Worm (Caenorhabditis elegans) whole organism, early embryonic: ENCODE measurements around the gene srh-292.

Source experiments
- B0310.2 ChIP-seq: sonication (generic microtip); optimal IDR thresholded peaks from 2 replicates; lab custom pipeline; 2016; ENCODE audit warnings: mild to moderate bottlenecking, missing genetic modification characterization, missing compliant biosample characterization
- F13C5.2 ChIP-seq: sonication (generic microtip); optimal IDR thresholded peaks from 2 replicates; lab custom pipeline; 2017; ENCODE audit warnings: mild to moderate bottlenecking, missing genetic modification characterization, inconsistent platforms, missing compliant biosample characterization
- aly-1 ChIP-seq: sonication (generic microtip); optimal IDR thresholded peaks from 2 replicates; lab custom pipeline; 2016; ENCODE audit warnings: missing genetic modification characterization, missing compliant biosample characterization
- ama-1 ChIP-seq: fragments of 150-350 bp; optimal IDR thresholded peaks from 2 replicates; lab custom pipeline; 2014
- ceh-13 ChIP-seq: fragments of 200-800 bp; sonication (Bioruptor generic); optimal IDR thresholded peaks from 2 replicates; lab custom pipeline; 2018; ENCODE audit warnings: mild to moderate bottlenecking, missing genetic modification characterization, missing compliant biosample characterization
- ceh-36 ChIP-seq: sonication (generic microtip); optimal IDR thresholded peaks from 2 replicates; lab custom pipeline; 2016; ENCODE audit warnings: missing genetic modification characterization, inconsistent platforms, missing compliant biosample characterization
- ets-7 ChIP-seq: sonication (generic microtip); optimal IDR thresholded peaks from 2 replicates; lab custom pipeline; 2016; ENCODE audit warnings: missing genotype, missing genetic modification characterization, missing compliant biosample characterization
- flt-1 ChIP-seq: fragments of 200-800 bp; sonication (Bioruptor generic); IDR thresholded peaks from 2 replicates; pipeline ENCODE4 v1.3.6; 2022; ENCODE audit warnings: missing genetic modification characterization, missing compliant biosample characterization
- hmbx-1 ChIP-seq: sonication (generic microtip); optimal IDR thresholded peaks from 2 replicates; lab custom pipeline; 2016; ENCODE audit warnings: mild to moderate bottlenecking, missing genetic modification characterization, missing compliant biosample characterization
- hmg-4 ChIP-seq: fragments of 200-800 bp; sonication (Bioruptor generic); optimal IDR thresholded peaks from 2 replicates; lab custom pipeline; 2018; ENCODE audit warnings: mild to moderate bottlenecking, missing genetic modification characterization, missing compliant biosample characterization
- hnd-1 ChIP-seq: sonication (generic microtip); optimal IDR thresholded peaks from 2 replicates; lab custom pipeline; 2016; ENCODE audit warnings: missing genetic modification characterization, missing compliant biosample characterization
- pes-1 ChIP-seq: fragments of 200-800 bp; sonication (Bioruptor generic); IDR thresholded peaks from 2 replicates; pipeline ENCODE4 v1.3.6; 2022; ENCODE audit warnings: missing genetic modification reagents, missing genetic modification characterization, missing compliant biosample characterization
- scrt-1 ChIP-seq: fragments of 200-800 bp; sonication (Bioruptor generic); IDR thresholded peaks from 2 replicates; pipeline ENCODE4 v1.3.6; 2022; ENCODE audit warnings: missing genetic modification characterization, missing compliant biosample characterization
- sea-1 ChIP-seq: fragments of 200-800 bp; sonication (Bioruptor generic); conservative IDR thresholded peaks from 2 replicates; pipeline ENCODE4 v1.3.6; 2022; ENCODE audit warnings: missing genetic modification characterization, missing compliant biosample characterization
- tbx-11 ChIP-seq: fragments of 200-800 bp; sonication (Bioruptor generic); IDR thresholded peaks from 2 replicates; pipeline ENCODE4 v1.3.6; 2022; ENCODE audit warnings: missing genetic modification characterization, missing compliant biosample characterization
- tbx-37 ChIP-seq: fragments of 200-800 bp; sonication (Bioruptor generic); conservative IDR thresholded peaks from 2 replicates; pipeline ENCODE4 v1.3.6; 2022; ENCODE audit warnings: missing genetic modification reagents, missing genetic modification characterization, missing compliant biosample characterization
- tra-4 ChIP-seq: sonication (generic microtip); optimal IDR thresholded peaks from 2 replicates; lab custom pipeline; 2017; ENCODE audit warnings: missing genetic modification characterization, missing compliant biosample characterization

srh-292 gene

DNA sequence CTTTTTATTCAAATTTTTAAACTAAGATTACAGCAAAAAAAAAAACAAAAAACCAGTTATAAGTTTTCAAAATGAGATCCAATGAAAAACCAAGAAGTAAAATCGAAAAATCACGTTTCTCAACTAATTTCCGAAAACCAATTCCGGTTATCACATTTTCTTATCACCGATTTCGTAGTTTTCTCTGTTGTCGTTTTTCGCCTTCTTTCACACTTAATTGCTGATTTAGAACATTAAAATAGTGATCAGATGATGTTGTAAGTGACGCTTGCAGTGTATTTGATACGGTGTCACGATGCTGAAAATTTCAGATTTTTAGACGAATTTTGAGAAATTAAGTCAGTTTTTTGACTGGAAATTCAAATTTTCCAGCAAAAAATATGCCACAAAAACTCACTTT, 22.3 kb upstream of the srh-292 start:
- no peak for TF ChIP-seq tbx-11 (GFP tag; lab: Robert Waterston, UW)
- no peak for TF ChIP-seq ets-7 (tag; lab: Kevin White, UChicago)
- no peak for TF ChIP-seq hnd-1 (tag; lab: Kevin White, UChicago)
- no peak for TF ChIP-seq hmbx-1 (tag; lab: Kevin White, UChicago)
- no peak for TF ChIP-seq tbx-37 (GFP tag; lab: Robert Waterston, UW)
- TF ChIP-seq B0310.2 (tag; lab: Kevin White, UChicago), result no peak
- no peak for TF ChIP-seq scrt-1 (GFP tag; lab: Robert Waterston, UW)
- no peak for TF ChIP-seq hmg-4 (GFP tag; lab: Kevin White, UChicago)
- TF ChIP-seq F13C5.2 (tag; lab: Kevin White, UChicago), result no peak
- TF ChIP-seq ceh-36 (tag; lab: Kevin White, UChicago), result no peak
- no peak for TF ChIP-seq ama-1 (lab: Kevin White, UChicago)
- no peak for TF ChIP-seq aly-1 (tag; lab: Kevin White, UChicago)
- no peak for TF ChIP-seq tra-4 (tag; lab: Kevin White, UChicago)
- TF ChIP-seq flt-1, result no peak
- TF ChIP-seq ceh-13 (GFP tag; lab: Kevin White, UChicago), result no peak
- TF ChIP-seq pes-1, result no peak
- TF ChIP-seq sea-1, result no peak

DNA sequence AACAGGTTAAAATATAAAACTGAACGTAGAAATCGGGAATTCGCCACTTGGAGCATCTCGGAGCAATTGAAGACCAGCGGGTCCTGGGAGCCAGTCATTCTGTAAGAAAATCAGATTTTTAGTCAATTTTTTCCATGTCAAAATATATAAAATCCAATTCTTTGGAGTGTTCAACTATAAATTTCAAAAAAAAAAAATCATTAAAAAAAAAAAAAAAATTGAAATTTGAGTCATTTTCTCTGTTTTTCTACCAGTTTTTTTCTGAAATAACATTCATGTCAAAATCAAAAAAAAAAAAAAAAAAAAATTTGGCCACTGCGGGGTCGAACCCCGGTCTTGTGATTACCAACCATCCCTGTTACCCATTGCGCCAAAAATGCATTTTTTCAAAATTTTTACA, 19.0 kb upstream of the srh-292 start, which contains the start of gene srab-12:
TSS of gene srab-12 (minus strand) at position 101 of the 400 bp plus-strand sequence.
- no peak for TF ChIP-seq hnd-1 (tag; lab: Kevin White, UChicago)
- no peak for TF ChIP-seq ceh-13 (GFP tag; lab: Kevin White, UChicago)
- TF ChIP-seq tbx-37 (GFP tag; lab: Robert Waterston, UW), result no peak
- no peak for TF ChIP-seq F13C5.2 (tag; lab: Kevin White, UChicago)
- TF ChIP-seq ets-7 (tag; lab: Kevin White, UChicago), result no peak
- no peak for TF ChIP-seq ceh-36 (tag; lab: Kevin White, UChicago)
- no peak for TF ChIP-seq flt-1
- TF ChIP-seq tra-4 (tag; lab: Kevin White, UChicago), result no peak
- TF ChIP-seq hmbx-1 (tag; lab: Kevin White, UChicago), result no peak
- TF ChIP-seq ama-1 (lab: Kevin White, UChicago), result no peak
- no peak for TF ChIP-seq pes-1
- TF ChIP-seq tbx-11 (GFP tag; lab: Robert Waterston, UW), result no peak
- no peak for TF ChIP-seq hmg-4 (GFP tag; lab: Kevin White, UChicago)
- no peak for TF ChIP-seq scrt-1 (GFP tag; lab: Robert Waterston, UW)
- TF ChIP-seq sea-1, result no peak
- no peak for TF ChIP-seq aly-1 (tag; lab: Kevin White, UChicago)
- TF ChIP-seq B0310.2 (tag; lab: Kevin White, UChicago), result no peak

DNA sequence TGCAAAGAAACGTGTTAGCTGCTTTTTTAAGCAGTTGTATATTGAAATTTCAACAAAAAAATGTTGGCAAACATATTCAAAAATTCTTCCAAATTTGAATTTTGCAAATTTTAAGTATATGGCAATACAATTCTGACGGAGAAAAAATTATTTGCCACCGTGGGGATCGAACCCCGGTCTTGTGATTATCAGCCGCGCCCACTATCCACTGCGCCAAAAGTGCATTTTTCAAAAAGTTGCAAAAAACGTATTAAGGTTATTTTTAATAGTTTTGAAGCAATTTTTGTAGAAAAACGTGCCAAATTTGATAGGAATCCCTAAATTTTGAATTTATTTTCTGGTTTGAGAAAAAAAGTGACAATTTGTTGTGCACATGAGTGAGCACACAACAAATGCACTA, 18.2 kb upstream of the srh-292 start:
- TF ChIP-seq ceh-13 (GFP tag; lab: Kevin White, UChicago), result no peak
- TF ChIP-seq hnd-1 (tag; lab: Kevin White, UChicago), result no peak
- TF ChIP-seq ama-1 (lab: Kevin White, UChicago), result no peak
- no peak for TF ChIP-seq hmg-4 (GFP tag; lab: Kevin White, UChicago)
- TF ChIP-seq tbx-11 (GFP tag; lab: Robert Waterston, UW), result no peak
- no peak for TF ChIP-seq B0310.2 (tag; lab: Kevin White, UChicago)
- TF ChIP-seq tbx-37 (GFP tag; lab: Robert Waterston, UW), result no peak
- TF ChIP-seq flt-1, result no peak
- no peak for TF ChIP-seq sea-1
- no peak for TF ChIP-seq ceh-36 (tag; lab: Kevin White, UChicago)
- TF ChIP-seq ets-7 (tag; lab: Kevin White, UChicago), result no peak
- TF ChIP-seq scrt-1 (GFP tag; lab: Robert Waterston, UW), result no peak
- no peak for TF ChIP-seq tra-4 (tag; lab: Kevin White, UChicago)
- no peak for TF ChIP-seq F13C5.2 (tag; lab: Kevin White, UChicago)

DNA sequence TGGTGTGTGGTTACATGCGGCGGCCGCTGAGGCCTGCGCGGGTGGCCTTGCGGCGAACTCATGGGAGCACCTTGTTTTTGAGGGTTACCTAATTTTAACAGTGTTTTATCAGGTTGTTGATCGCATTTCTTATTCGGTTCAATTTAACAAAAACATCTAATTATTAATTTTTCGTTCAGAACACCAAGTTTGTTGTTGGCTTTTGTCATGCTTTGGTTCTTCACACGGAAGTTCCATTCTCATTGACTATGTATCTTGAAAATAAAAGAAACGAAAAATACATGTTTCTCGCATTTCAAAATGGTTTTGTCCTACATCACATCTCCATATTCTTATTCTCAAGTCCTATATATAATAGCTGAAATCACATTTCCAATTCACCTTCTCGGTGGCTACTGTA, 12.4 kb upstream of the srh-292 start, which contains the start of gene srh-290:
TSS of gene srh-290 (plus strand) at position 301 of the 400 bp plus-strand sequence.
- no peak for TF ChIP-seq B0310.2 (tag; lab: Kevin White, UChicago)
- TF ChIP-seq hmbx-1 (tag; lab: Kevin White, UChicago), result no peak
- TF ChIP-seq sea-1, result no peak
- no peak for TF ChIP-seq tbx-11 (GFP tag; lab: Robert Waterston, UW)
- TF ChIP-seq aly-1 (tag; lab: Kevin White, UChicago), result no peak
- no peak for TF ChIP-seq ama-1 (lab: Kevin White, UChicago)
- no peak for TF ChIP-seq tbx-37 (GFP tag; lab: Robert Waterston, UW)
- TF ChIP-seq F13C5.2 (tag; lab: Kevin White, UChicago), result no peak
- no peak for TF ChIP-seq pes-1
- TF ChIP-seq ceh-36 (tag; lab: Kevin White, UChicago), result no peak
- TF ChIP-seq scrt-1 (GFP tag; lab: Robert Waterston, UW), result no peak
- TF ChIP-seq tra-4 (tag; lab: Kevin White, UChicago), result no peak
- no peak for TF ChIP-seq hnd-1 (tag; lab: Kevin White, UChicago)
- no peak for TF ChIP-seq hmg-4 (GFP tag; lab: Kevin White, UChicago)
- no peak for TF ChIP-seq ets-7 (tag; lab: Kevin White, UChicago)
- no peak for TF ChIP-seq ceh-13 (GFP tag; lab: Kevin White, UChicago)
- TF ChIP-seq flt-1, result no peak

DNA sequence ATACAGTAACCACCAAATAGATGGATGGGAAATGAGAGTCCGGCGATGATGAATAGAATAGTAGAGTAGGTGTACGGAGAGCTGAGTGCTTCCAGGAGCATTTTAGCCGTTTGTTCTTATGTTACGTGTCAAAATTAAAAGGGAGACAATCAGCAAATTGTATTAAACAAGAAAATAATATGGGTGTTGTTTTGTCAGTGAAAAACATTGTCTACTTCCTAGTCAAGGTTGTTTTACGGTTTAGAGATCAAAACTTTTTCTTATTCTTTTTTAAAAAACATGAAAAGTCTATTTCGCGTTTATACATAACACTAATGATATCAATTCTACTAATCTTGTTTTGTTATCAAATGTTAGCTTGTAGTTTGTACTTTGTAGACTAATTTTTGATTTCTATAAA, 8.6 kb upstream of the srh-292 start, which contains the start of gene srh-289:
TSS of gene srh-289 (minus strand) at position 101 of the 400 bp plus-strand sequence.
- TF ChIP-seq scrt-1 (GFP tag; lab: Robert Waterston, UW) (no peak), tbx-37 (GFP tag; lab: Robert Waterston, UW) (no peak), pes-1 (no peak), tbx-11 (GFP tag; lab: Robert Waterston, UW) (no peak)

DNA sequence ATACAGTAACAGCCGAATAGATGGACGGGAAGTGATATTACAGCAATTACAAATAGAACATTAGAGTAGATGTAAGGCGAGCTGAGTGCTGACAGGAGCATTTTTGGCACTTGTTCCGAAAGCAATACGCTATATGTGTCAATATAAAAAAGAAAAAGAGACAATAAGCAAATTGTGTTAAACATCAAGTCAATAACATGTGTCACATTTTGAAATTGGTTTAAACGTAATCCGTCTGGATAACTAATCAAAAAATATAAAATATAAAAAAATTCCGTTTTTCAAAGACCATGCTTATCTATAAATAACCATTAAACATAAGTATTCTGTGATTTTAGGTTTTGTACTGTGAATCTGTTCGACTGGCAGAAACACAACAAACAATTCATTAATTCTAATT, 6.9 kb upstream of the srh-292 start, which contains the start of gene srh-288:
TSS of gene srh-288 (minus strand) at position 101 of the 400 bp plus-strand sequence.
- TF ChIP-seq hmg-4 (GFP tag; lab: Kevin White, UChicago) (no peak), flt-1 (no peak), ceh-36 (tag; lab: Kevin White, UChicago) (no peak), F13C5.2 (tag; lab: Kevin White, UChicago) (no peak), pes-1 (no peak), hnd-1 (tag; lab: Kevin White, UChicago) (no peak), ama-1 (lab: Kevin White, UChicago) (no peak), B0310.2 (tag; lab: Kevin White, UChicago) (no peak), aly-1 (tag; lab: Kevin White, UChicago) (no peak), ceh-13 (GFP tag; lab: Kevin White, UChicago) (no peak), tra-4 (tag; lab: Kevin White, UChicago) (no peak)
